Fruit fly (Drosophila melanogaster) whole organism, embryonic: ENCODE measurements around the gene cmb.

ENCODE experiments used
- ATbp ChIP-seq: fragments of 200-800 bp; sonication (Bioruptor generic); optimal IDR thresholded peaks from 2 replicates; lab custom pipeline; 2017; ENCODE audit warnings: missing biosample characterization, mild to moderate bottlenecking, missing genetic modification characterization, missing genetic modification reagents
- Ada2b ChIP-seq: fragments of 200-800 bp; sonication (Bioruptor generic); IDR thresholded peaks from 2 replicates; pipeline ENCODE4 v1.3.6; 2022; ENCODE audit warnings: missing biosample characterization, missing genetic modification characterization
- Awh ChIP-seq: fragments of 200-800 bp; sonication (Bioruptor generic); IDR thresholded peaks from 2 replicates; pipeline ENCODE4, ENCODE4 v1.3.6; 2022; ENCODE audit warnings: missing biosample characterization, missing genetic modification characterization
- B-H1 ChIP-seq: fragments of 200-800 bp; sonication (Bioruptor generic); IDR thresholded peaks from 3 replicates; pipeline ENCODE4 v1.3.6; 2022; ENCODE audit warnings: missing biosample characterization, missing genetic modification characterization
- C15 ChIP-seq: fragments of 200-800 bp; sonication (Bioruptor generic); IDR thresholded peaks from 3 replicates; pipeline ENCODE4 v1.3.6; 2022; ENCODE audit warnings: missing biosample characterization, missing genetic modification characterization
- CG10366 ChIP-seq: fragments of 200-800 bp; sonication (Bioruptor generic); IDR thresholded peaks from 2 replicates; pipeline ENCODE4 v1.3.6; 2022; ENCODE audit warnings: missing biosample characterization, missing genetic modification characterization
- CG10959 ChIP-seq: fragments of 200-800 bp; sonication (Bioruptor generic); IDR thresholded peaks from 2 replicates; pipeline ENCODE4 v1.3.6; 2022; ENCODE audit warnings: missing biosample characterization, missing genetic modification characterization
- CG12071 ChIP-seq: fragments of 200-800 bp; sonication (Bioruptor generic); optimal IDR thresholded peaks from 3 replicates; lab custom pipeline; 2018; ENCODE audit warnings: missing biosample characterization, mild to moderate bottlenecking, missing genetic modification characterization
- CG12769 ChIP-seq: fragments of 200-800 bp; sonication (Bioruptor generic); optimal IDR thresholded peaks from 2 replicates; lab custom pipeline; 2019; ENCODE audit warnings: missing biosample characterization, mild to moderate bottlenecking, missing genetic modification characterization, moderate library complexity
- CG13296 ChIP-seq: fragments of 200-800 bp; sonication (Bioruptor generic); optimal IDR thresholded peaks from 3 replicates; lab custom pipeline; 2018; ENCODE audit warnings: missing biosample characterization, mild to moderate bottlenecking, missing genetic modification characterization
- CG16815 ChIP-seq: fragments of 200-800 bp; sonication (Bioruptor generic); optimal IDR thresholded peaks from 3 replicates; lab custom pipeline; 2017; ENCODE audit warnings: missing biosample characterization, mild to moderate bottlenecking, missing genetic modification characterization
- CG1832 ChIP-seq: fragments of 200-800 bp; sonication (Bioruptor generic); optimal IDR thresholded peaks from 2 replicates; lab custom pipeline; 2017; ENCODE audit warnings: missing biosample characterization, mild to moderate bottlenecking, missing genetic modification characterization, inconsistent platforms
- CG32532 ChIP-seq: fragments of 200-800 bp; sonication (Bioruptor generic); IDR thresholded peaks from 2 replicates; pipeline ENCODE4 v1.3.6; 2022; ENCODE audit warnings: missing biosample characterization, missing genetic modification characterization
- CG4404 ChIP-seq: fragments of 200-800 bp; sonication (Bioruptor generic); IDR thresholded peaks from 2 replicates; pipeline ENCODE4 v1.3.6; 2022; ENCODE audit warnings: missing biosample characterization, missing genetic modification characterization
- CG6791 ChIP-seq: fragments of 200-800 bp; sonication (Bioruptor generic); IDR thresholded peaks from 3 replicates; pipeline ENCODE4 v1.3.6; 2022; ENCODE audit warnings: missing biosample characterization, missing genetic modification characterization; ENCODE audit not compliant: partially characterized antibody
- CG7372 ChIP-seq: fragments of 200-800 bp; sonication (Bioruptor generic); IDR thresholded peaks from 2 replicates; pipeline ENCODE4 v1.3.6; 2022; ENCODE audit warnings: missing biosample characterization, missing genetic modification characterization
- Ets65A ChIP-seq: fragments of 200-800 bp; sonication (Bioruptor generic); peaks from one replicate; lab custom pipeline; 2016; ENCODE audit warnings: missing biosample characterization, missing genetic modification characterization
- Gsc ChIP-seq: fragments of 200-800 bp; sonication (Bioruptor generic); IDR thresholded peaks from 2 replicates; pipeline ENCODE4 v1.3.6; 2022; ENCODE audit warnings: missing biosample characterization, missing genetic modification characterization
- HLH4C ChIP-seq: fragments of 200-800 bp; sonication (Bioruptor generic); IDR thresholded peaks from 3 replicates; pipeline ENCODE4 v1.3.6; 2022; ENCODE audit warnings: missing biosample characterization, missing genetic modification characterization; ENCODE audit not compliant: partially characterized antibody
- Six4 ChIP-seq: fragments of 200-800 bp; sonication (Bioruptor generic); optimal IDR thresholded peaks from 2 replicates; lab custom pipeline; 2016; ENCODE audit warnings: missing biosample characterization, missing genetic modification characterization
- Ssrp ChIP-seq: fragments of 200-800 bp; sonication (Bioruptor generic); optimal IDR thresholded peaks from 2 replicates; lab custom pipeline; 2018; ENCODE audit warnings: missing biosample characterization, mild to moderate bottlenecking, missing genetic modification characterization, moderate library complexity
- Taf1 ChIP-seq: fragments of 200-800 bp; sonication (Bioruptor generic); IDR thresholded peaks from 2 replicates; pipeline ENCODE4 v1.3.6; 2022; ENCODE audit warnings: missing biosample characterization, missing genetic modification characterization
- Tbp ChIP-seq: fragments of >200 bp; optimal IDR thresholded peaks from 2 replicates; lab custom pipeline; 2018; ENCODE audit warnings: missing biosample characterization, missing genetic modification characterization
- Trl ChIP-seq, 3 experiments: fragments of >200 bp in 2 of 3; fragments of 200-800 bp in 1 of 3; sonication (Bioruptor generic) in 1 of 3; optimal IDR thresholded peaks; 2 replicates in 1 of 3; 3 replicates in 2 of 3; lab custom pipeline; 2016 to 2017; ENCODE audit warnings: missing biosample characterization in 1 of 3, missing genetic modification characterization in 1 of 3
- btn ChIP-seq: fragments of 200-800 bp; sonication (Bioruptor generic); optimal IDR thresholded peaks from 2 replicates; lab custom pipeline; 2016; ENCODE audit warnings: missing biosample characterization, missing genetic modification characterization
- chm ChIP-seq: fragments of 200-800 bp; sonication (Bioruptor generic); IDR thresholded peaks from 2 replicates; pipeline ENCODE4 v1.3.6; 2022; ENCODE audit warnings: missing biosample characterization, missing genetic modification characterization
- emc ChIP-seq: fragments of 200-800 bp; sonication (Bioruptor generic); optimal IDR thresholded peaks from 2 replicates; lab custom pipeline; 2016; ENCODE audit warnings: missing biosample characterization, missing genetic modification characterization
- en ChIP-seq: fragments of 200-800 bp; sonication (Bioruptor generic); optimal IDR thresholded peaks from 2 replicates; lab custom pipeline; 2016; ENCODE audit warnings: missing biosample characterization, missing genetic modification characterization
- hth ChIP-seq: fragments of >200 bp; optimal IDR thresholded peaks from 2 replicates; lab custom pipeline; 2017; ENCODE audit warnings: inconsistent platforms
- mam ChIP-seq: fragments of 200-800 bp; sonication (Bioruptor generic); optimal IDR thresholded peaks from 3 replicates; lab custom pipeline; 2016; ENCODE audit warnings: missing biosample characterization, missing genetic modification characterization
- nerfin-1 ChIP-seq: fragments of 200-800 bp; sonication (Bioruptor generic); optimal IDR thresholded peaks from 3 replicates; lab custom pipeline; 2019; ENCODE audit warnings: missing biosample characterization, mild to moderate bottlenecking, missing genetic modification characterization, moderate library complexity
- pan ChIP-seq, 4 experiments: fragments of >200 bp in 3 of 4; fragments of 200-800 bp in 1 of 4; sonication (Bioruptor generic) in 1 of 4; optimal IDR thresholded peaks in 3 of 4; IDR thresholded peaks in 1 of 4; 2 replicates each; pipeline versions ENCODE4 v1.3.6 to Lab custom; 2017 to 2022; ENCODE audit warnings: missing biosample characterization in 2 of 4, missing genetic modification characterization in 2 of 4, mixed read lengths in 1 of 4
- pfk ChIP-seq: fragments of 200-800 bp; sonication (Bioruptor generic); optimal IDR thresholded peaks from 2 replicates; lab custom pipeline; 2018; ENCODE audit warnings: missing biosample characterization, mild to moderate bottlenecking, missing genetic modification characterization, moderate library complexity
- pita ChIP-seq: fragments of 200-800 bp; sonication (Bioruptor generic); optimal IDR thresholded peaks from 2 replicates; lab custom pipeline; 2017; ENCODE audit warnings: missing biosample characterization, mild to moderate bottlenecking, missing genetic modification characterization
- tin ChIP-seq: fragments of 200-800 bp; sonication (Bioruptor generic); optimal IDR thresholded peaks from 3 replicates; lab custom pipeline; 2016; ENCODE audit warnings: missing biosample characterization, missing genetic modification characterization
- unpg ChIP-seq: fragments of 200-800 bp; sonication (Bioruptor generic); optimal IDR thresholded peaks from 3 replicates; lab custom pipeline; 2018; ENCODE audit warnings: missing biosample characterization, mild to moderate bottlenecking, missing genetic modification characterization, moderate library complexity
- wor ChIP-seq: fragments of 200-800 bp; sonication (Bioruptor generic); IDR thresholded peaks from 2 replicates; pipeline ENCODE4 v1.3.6; 2022; ENCODE audit warnings: missing biosample characterization, missing genetic modification characterization

Gene cmb

DNA sequence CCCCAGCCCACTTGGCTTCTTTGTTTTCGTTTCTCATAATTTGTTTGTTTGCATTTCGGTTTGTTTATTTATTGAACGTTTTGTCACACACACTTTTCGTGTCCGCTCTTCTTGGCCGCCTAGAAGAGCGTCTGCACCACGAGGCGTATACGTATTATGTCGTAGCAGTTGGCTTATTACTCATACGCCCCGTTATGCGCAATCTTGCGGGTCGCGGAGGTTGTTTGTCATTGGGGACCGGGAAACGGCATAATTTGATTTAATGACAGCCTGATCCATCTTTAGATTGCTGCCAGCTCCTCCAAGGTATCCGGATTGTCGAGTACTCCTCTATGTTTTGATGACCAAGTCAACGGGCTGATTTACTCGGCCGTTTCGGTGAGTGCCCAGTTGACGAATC lies 22.2 kb upstream of the cmb start:
- TF ChIP-seq C15 (GFP tag; lab: Robert Waterston, UW) (no peak), CG7372 (GFP tag; lab: Robert Waterston, UW) (peak; percentile 87), CG12769 (peak; percentile 67)

dm6 chr3L:13422286-13422787 lies 20.1 kb upstream of the cmb start, which contains the start of gene CG32121:
Gene CG32121, minus strand, starts transcription at chr3L:13422336.
- peak; percentile 95 for TF ChIP-seq Ets65A (GFP tag; lab: Kevin White, UChicago)
- no peak for TF ChIP-seq Trl (optimal IDR thresholded peaks at IDR 0.05; lab: Kevin White, UChicago)
- no peak for TF ChIP-seq Trl (GFP tag; optimal IDR thresholded peaks at IDR 0.05; lab: Kevin White, UChicago)
- 0 out of 3 replicates have a peak, but pooled peaks have one; percentile 23 for TF ChIP-seq CG6791 (GFP tag; lab: Robert Waterston, UW)

dm6 chr3L:13424068-13424467 lies 18.3 kb upstream of the cmb start, which contains the start of gene CG33263:
Gene CG33263, minus strand, starts transcription at chr3L:13424168.
- no peak for TF ChIP-seq Taf1 (GFP tag; lab: Robert Waterston, UW)
- no peak for TF ChIP-seq CG10959
- no peak for TF ChIP-seq emc

DNA sequence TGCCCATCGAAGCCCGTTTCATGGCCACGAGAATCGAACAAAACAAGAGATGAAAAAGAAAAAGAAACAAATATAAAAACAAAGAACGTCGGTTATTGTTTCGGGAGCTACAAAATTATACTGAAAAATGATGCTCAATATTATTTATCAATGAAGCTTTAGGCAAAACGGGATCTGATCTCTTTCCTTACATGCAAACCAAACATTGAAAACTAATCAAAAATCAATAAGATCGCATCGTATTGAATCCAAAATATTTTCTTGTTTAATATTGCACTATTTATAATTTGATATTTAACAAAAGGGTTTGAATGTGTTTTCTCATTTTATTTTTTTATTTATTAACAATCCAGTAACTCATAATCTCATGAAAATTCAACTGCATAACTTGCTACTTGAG lies 16.8 kb upstream of the cmb start, which contains the start of gene CG14106:
Gene CG14106, minus strand, starts transcription at position 101 of the 400 bp plus-strand sequence.
- no peak for TF ChIP-seq pan (optimal IDR thresholded peaks at IDR 0.05; lab: Kevin White, UChicago)
- TF ChIP-seq pan (GFP tag; optimal IDR thresholded peaks at IDR 0.05 in 1 of 2, IDR thresholded peaks at IDR 0.05 in 1 of 2): no peak
- TF ChIP-seq Six4: no peak
- no peak for TF ChIP-seq tin (GFP tag; lab: Kevin White, UChicago)
- no peak for TF ChIP-seq unpg (GFP tag; lab: Kevin White, UChicago)
- no peak for TF ChIP-seq B-H1
- TF ChIP-seq CG10959: no peak
- TF ChIP-seq Ssrp (tag; lab: Kevin White, UChicago): no peak
- TF ChIP-seq btn (GFP tag; lab: Kevin White, UChicago): no peak
- no peak for TF ChIP-seq pfk
- TF ChIP-seq CG10366 (GFP tag; lab: Robert Waterston, UW): no peak
- TF ChIP-seq hth (lab: Kevin White, UChicago): no peak
- TF ChIP-seq en: no peak

dm6 chr3L:13426573-13426972 lies 15.8 kb upstream of the cmb start, which contains the start of gene CG14105:
Gene CG14105, minus strand, starts transcription at chr3L:13426673.
- TF ChIP-seq wor (GFP tag; lab: Robert Waterston, UW) (no peak), nerfin-1 (tag; lab: Kevin White, UChicago) (no peak), CG1832 (no peak), CG13296 (no peak), CG16815 (GFP tag; lab: Kevin White, UChicago) (no peak), CG4404 (GFP tag; lab: Robert Waterston, UW) (no peak), ATbp (GFP tag; lab: Kevin White, UChicago) (no peak), CG32532 (no peak), Ada2b (no peak), Tbp (no peak), pita (no peak), chm (no peak), mam (GFP tag; lab: Kevin White, UChicago) (no peak), Taf1 (GFP tag; lab: Robert Waterston, UW) (no peak), CG12071 (no peak), Awh (GFP tag; lab: Robert Waterston, UW) (no peak), HLH4C (GFP tag; lab: Robert Waterston, UW) (no peak), Gsc (no peak)
- TF ChIP-seq, all 482 proteins: peak for 0
